Worm (Caenorhabditis elegans) whole organism, mixed stage, embryonic: ENCODE data around the gene viro-2.

ENCODE experiments used
- ceh-83 ChIP-seq: fragments of 200-800 bp; sonication (Bioruptor generic); optimal IDR thresholded peaks from 2 replicates; lab custom pipeline; 2018; ENCODE audit warnings: mild to moderate bottlenecking, missing genetic modification characterization, missing compliant biosample characterization
- flh-1 ChIP-seq: fragments of 200-800 bp; sonication (Bioruptor generic); optimal IDR thresholded peaks from 2 replicates; lab custom pipeline; 2018; ENCODE audit warnings: mild to moderate bottlenecking, missing genetic modification characterization, moderate library complexity, missing compliant biosample characterization
- lin-32 ChIP-seq: fragments of 200-800 bp; sonication (Bioruptor generic); optimal IDR thresholded peaks from 2 replicates; lab custom pipeline; 2018; ENCODE audit warnings: mild to moderate bottlenecking, missing genetic modification characterization, missing compliant biosample characterization

ce11 chrIII:7114952-7115488 lies 13.7 kb upstream of the viro-2 start, which contains the start of gene nhr-10:
- TF ChIP-seq ceh-83 (GFP tag; lab: Kevin White, UChicago) (no peak), flh-1 (no peak), lin-32 (GFP tag; lab: Kevin White, UChicago) (no peak)
